Worm (Caenorhabditis elegans) whole organism, L2 larva: Measurements from ENCODE around the gene oac-32.

ENCODE experiments used
- C34F6.9 ChIP-seq: fragments of 150-350 bp; optimal IDR thresholded peaks from 2 replicates; lab custom pipeline; 2014; ENCODE audit warnings: missing biosample characterization, missing genetic modification characterization
- R02D3.7 ChIP-seq: fragments of 150-350 bp; optimal IDR thresholded peaks from 2 replicates; lab custom pipeline; 2014; ENCODE audit warnings: missing biosample characterization, missing genetic modification characterization
- Y55F3AM.14 ChIP-seq: fragments of 200-800 bp; sonication (Bioruptor generic); optimal IDR thresholded peaks from 2 replicates; lab custom pipeline; 2018; ENCODE audit warnings: mild to moderate bottlenecking, missing genetic modification characterization, missing compliant biosample characterization
- ZK546.5 ChIP-seq: sonication (generic microtip); optimal IDR thresholded peaks from 2 replicates; lab custom pipeline; 2017; ENCODE audit warnings: missing biosample characterization, missing genetic modification characterization
- alr-1 ChIP-seq: fragments of 150-350 bp; optimal IDR thresholded peaks from 2 replicates; lab custom pipeline; 2014; ENCODE audit warnings: missing biosample characterization, missing genetic modification characterization
- aly-2 ChIP-seq: fragments of 150-350 bp; optimal IDR thresholded peaks from 2 replicates; lab custom pipeline; 2014; ENCODE audit warnings: missing biosample characterization, missing genetic modification characterization
- ama-1 ChIP-seq: fragments of 150-350 bp; optimal IDR thresholded peaks from 2 replicates; lab custom pipeline; 2018; ENCODE audit warnings: inconsistent platforms
- ceh-16 ChIP-seq: fragments of 150-350 bp; optimal IDR thresholded peaks from 2 replicates; lab custom pipeline; 2014; ENCODE audit warnings: missing biosample characterization, missing genetic modification characterization
- ceh-82 ChIP-seq: fragments of 150-350 bp; optimal IDR thresholded peaks from 2 replicates; lab custom pipeline; 2014; ENCODE audit warnings: missing biosample characterization, missing genetic modification characterization
- dmd-4 ChIP-seq: sonication (generic microtip); optimal IDR thresholded peaks from 2 replicates; lab custom pipeline; 2017; ENCODE audit warnings: missing biosample characterization, missing genetic modification characterization
- elt-1 ChIP-seq: fragments of 150-350 bp; optimal IDR thresholded peaks from 2 replicates; lab custom pipeline; 2014; ENCODE audit warnings: missing biosample characterization, missing genetic modification characterization
- gmeb-1 ChIP-seq: fragments of 150-350 bp; optimal IDR thresholded peaks from 2 replicates; lab custom pipeline; 2014; ENCODE audit warnings: missing biosample characterization, missing genetic modification characterization
- lin-11 ChIP-seq: fragments of 150-350 bp; sonication (generic microtip); optimal IDR thresholded peaks from 2 replicates; lab custom pipeline; 2014; ENCODE audit warnings: missing biosample characterization, missing genetic modification characterization, inconsistent platforms, mixed read lengths
- lin-39 ChIP-seq: fragments of 150-350 bp; optimal IDR thresholded peaks from 2 replicates; lab custom pipeline; 2014; ENCODE audit warnings: missing biosample characterization, missing genetic modification reagents, missing genetic modification characterization
- mbf-1 ChIP-seq: sonication (generic microtip); optimal IDR thresholded peaks from 2 replicates; lab custom pipeline; 2017; ENCODE audit warnings: missing biosample characterization, missing genetic modification characterization
- nhr-11 ChIP-seq: fragments of 150-350 bp; optimal IDR thresholded peaks from 2 replicates; lab custom pipeline; 2014; ENCODE audit warnings: missing biosample characterization, missing genetic modification characterization
- nhr-12 ChIP-seq: fragments of 150-350 bp; optimal IDR thresholded peaks from 2 replicates; lab custom pipeline; 2014; ENCODE audit warnings: missing biosample characterization, missing genetic modification characterization
- nhr-25 ChIP-seq: fragments of 150-350 bp; sonication (generic microtip); optimal IDR thresholded peaks from 3 replicates; lab custom pipeline; 2014; ENCODE audit warnings: missing biosample characterization, missing genetic modification characterization
- nhr-77 ChIP-seq: fragments of 150-350 bp; optimal IDR thresholded peaks from 2 replicates; lab custom pipeline; 2014; ENCODE audit warnings: missing biosample characterization, missing genetic modification characterization
- sem-4 ChIP-seq: fragments of 150-350 bp; optimal IDR thresholded peaks from 2 replicates; lab custom pipeline; 2014; ENCODE audit warnings: missing biosample characterization, missing genetic modification reagents, missing genetic modification characterization
- skn-1 ChIP-seq: sonication (generic microtip); optimal IDR thresholded peaks from 2 replicates; lab custom pipeline; 2017; ENCODE audit warnings: missing biosample characterization, missing genetic modification characterization
- sma-3 ChIP-seq: sonication (generic microtip); optimal IDR thresholded peaks from 2 replicates; lab custom pipeline; 2016; ENCODE audit warnings: missing genetic modification reagents, missing genetic modification characterization, missing compliant biosample characterization
- snpc-4 ChIP-seq: fragments of 150-350 bp; optimal IDR thresholded peaks from 2 replicates; lab custom pipeline; 2014; ENCODE audit warnings: missing biosample characterization, missing genetic modification characterization
- unc-39 ChIP-seq: fragments of 150-350 bp; optimal IDR thresholded peaks from 2 replicates; lab custom pipeline; 2014; ENCODE audit warnings: missing biosample characterization, missing genetic modification characterization
- unc-55 ChIP-seq: fragments of 150-350 bp; sonication (generic microtip); optimal IDR thresholded peaks from 3 replicates; lab custom pipeline; 2014; ENCODE audit warnings: missing biosample characterization, missing genetic modification reagents, missing genetic modification characterization
- zag-1 ChIP-seq: fragments of 150-350 bp; optimal IDR thresholded peaks from 2 replicates; lab custom pipeline; 2014; ENCODE audit warnings: missing biosample characterization, missing genetic modification characterization
- ztf-1 ChIP-seq: fragments of 200-800 bp; sonication (Bioruptor generic); conservative IDR thresholded peaks from 2 replicates; pipeline ENCODE4 v1.3.6; 2022; ENCODE audit warnings: missing genetic modification characterization, missing compliant biosample characterization
- ztf-11 ChIP-seq: sonication (generic microtip); optimal IDR thresholded peaks from 2 replicates; lab custom pipeline; 2017; ENCODE audit warnings: missing biosample characterization, missing genetic modification characterization
- ztf-4 ChIP-seq: fragments of 150-350 bp; optimal IDR thresholded peaks from 2 replicates; lab custom pipeline; 2014; ENCODE audit warnings: missing biosample characterization, missing genetic modification characterization

Gene oac-32

DNA sequence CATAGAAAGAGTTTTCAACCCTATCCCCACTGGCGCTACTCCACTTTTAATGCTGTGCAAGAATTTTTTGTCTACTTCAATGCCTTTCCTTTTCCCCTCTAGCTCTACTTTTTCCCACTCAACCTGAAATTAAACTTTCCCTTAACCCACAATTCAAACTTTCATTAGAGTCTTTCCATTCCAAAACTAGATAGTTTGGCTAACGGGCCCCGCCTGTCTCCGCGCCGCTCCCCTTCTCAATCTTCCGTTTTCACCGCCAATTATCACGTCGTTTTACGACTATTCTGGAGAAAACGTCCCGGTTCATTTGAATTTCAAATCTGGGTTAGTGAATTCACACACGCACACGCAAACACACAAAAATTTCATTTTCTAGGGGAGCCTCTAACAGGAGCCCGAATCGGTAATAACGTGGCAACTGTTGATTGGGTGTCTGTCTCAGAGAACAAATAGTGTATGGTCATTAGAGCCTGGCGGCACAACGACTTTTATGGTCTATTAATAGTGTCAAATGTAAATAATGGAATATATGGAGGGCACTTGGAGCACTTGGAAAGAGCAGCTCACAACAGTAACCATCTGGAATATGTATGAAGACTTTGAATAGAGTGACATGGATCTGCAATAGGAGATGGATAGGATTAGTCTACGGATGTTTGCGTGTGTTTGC, 24.3 kb upstream of the oac-32 start:
- TF ChIP-seq gmeb-1 (tag; lab: Kevin White, UChicago) (no peak), nhr-25 (tag; lab: Kevin White, UChicago) (no peak), ceh-82 (tag; lab: Kevin White, UChicago) (no peak), elt-1 (tag; lab: Kevin White, UChicago) (no peak), lin-11 (no peak), mbf-1 (no peak), nhr-11 (tag; lab: Kevin White, UChicago) (no peak), dmd-4 (no peak), unc-55 (no peak), Y55F3AM.14 (GFP tag; lab: Kevin White, UChicago) (no peak), ama-1 (lab: Kevin White, UChicago) (no peak)
- TF ChIP-seq, all 48 proteins: peak for 0

DNA sequence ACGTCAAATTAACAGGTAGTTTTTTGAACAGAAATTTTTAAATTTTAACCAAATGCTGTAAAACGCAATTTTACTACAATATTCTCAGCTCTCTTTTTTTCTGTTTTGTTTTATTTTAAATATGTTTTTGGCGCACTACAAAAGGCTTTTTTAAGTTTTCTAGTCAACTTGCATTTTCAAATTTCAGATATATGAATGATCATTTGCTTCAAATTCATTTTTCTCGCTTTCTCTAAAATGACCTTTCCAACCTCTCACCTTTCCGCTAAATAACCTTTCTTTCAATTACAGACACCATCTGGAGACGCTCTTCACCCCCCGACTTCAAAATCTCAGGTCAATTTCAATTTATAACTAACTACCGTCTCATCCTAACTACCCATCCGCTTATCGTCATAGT, 21.2 kb upstream of the oac-32 start, which contains the start of gene cdc-25.2:
TSS of gene cdc-25.2 (plus strand) at position 301 of the 400 bp plus-strand sequence.
- no peak for TF ChIP-seq nhr-12 (tag; lab: Kevin White, UChicago)
- no peak for TF ChIP-seq unc-39
- no peak for TF ChIP-seq ztf-11 (tag; lab: Kevin White, UChicago)
- TF ChIP-seq unc-55, result no peak
- peak; percentile 59 for TF ChIP-seq ceh-16 (tag; lab: Kevin White, UChicago)
- TF ChIP-seq ZK546.5, result no peak
- TF ChIP-seq, all 48 proteins: peak for 1

ce11 chrV:1558113-1558512, 12.5 kb upstream of the oac-32 start:
- TF ChIP-seq dmd-4, result no peak
- TF ChIP-seq Y55F3AM.14 (GFP tag; lab: Kevin White, UChicago), result no peak
- TF ChIP-seq skn-1 (tag; lab: Kevin White, UChicago), result no peak
- no peak for TF ChIP-seq aly-2 (tag; lab: Kevin White, UChicago)
- TF ChIP-seq zag-1 (tag; lab: Kevin White, UChicago), result no peak
- TF ChIP-seq nhr-25 (tag; lab: Kevin White, UChicago), result no peak
- TF ChIP-seq ama-1 (lab: Kevin White, UChicago), result no peak
- no peak for TF ChIP-seq elt-1 (tag; lab: Kevin White, UChicago)
- TF ChIP-seq lin-39 (tag; lab: Kevin White, UChicago), result no peak

- TF ChIP-seq sem-4 (tag; lab: Kevin White, UChicago), result no peak
- TF ChIP-seq R02D3.7 (tag; lab: Kevin White, UChicago), result no peak
- TF ChIP-seq ztf-4, result no peak
- no peak for TF ChIP-seq alr-1 (tag; lab: Kevin White, UChicago)
- TF ChIP-seq sma-3 (GFP tag; lab: Kevin White, UChicago), result no peak
- TF ChIP-seq nhr-25 (tag; lab: Kevin White, UChicago), result no peak
- no peak for TF ChIP-seq nhr-77
Observed at ce11 chrV:1555072-1555471, 9.5 kb upstream of the oac-32 start.

DNA sequence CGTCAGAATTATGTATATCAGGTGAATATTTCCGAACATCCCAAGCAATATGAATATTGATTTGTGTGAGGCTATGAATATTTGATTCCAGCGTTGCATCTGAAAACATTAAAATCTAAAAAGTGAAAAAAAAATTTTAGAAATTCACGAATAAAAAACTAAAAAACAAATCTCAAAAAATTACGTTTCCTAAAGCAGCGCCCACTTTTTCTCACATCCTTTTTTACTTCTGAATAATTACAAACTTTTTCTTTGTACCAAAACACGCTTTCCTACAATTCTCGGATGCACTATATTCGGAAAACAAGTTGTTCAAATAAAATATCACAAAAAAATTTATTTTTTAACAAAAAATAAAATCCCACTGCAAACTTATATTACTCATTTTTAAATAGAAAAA, 7.4 kb upstream of the oac-32 start, which contains the start of gene srsx-8:
TSS of gene srsx-8 (minus strand) at position 101 of the 400 bp plus-strand sequence.
- TF ChIP-seq ztf-1 (GFP tag; lab: Robert Waterston, UW), result no peak
- TF ChIP-seq ama-1 (lab: Kevin White, UChicago), result no peak
- no peak for TF ChIP-seq sem-4 (tag; lab: Kevin White, UChicago)
- no peak for TF ChIP-seq C34F6.9 (tag; lab: Kevin White, UChicago)
- TF ChIP-seq zag-1 (tag; lab: Kevin White, UChicago), result no peak
- no peak for TF ChIP-seq snpc-4 (tag; lab: Kevin White, UChicago)

- TF ChIP-seq lin-11, result no peak
- no peak for TF ChIP-seq ceh-16 (tag; lab: Kevin White, UChicago)
- TF ChIP-seq zag-1 (tag; lab: Kevin White, UChicago), result no peak
- no peak for TF ChIP-seq C34F6.9 (tag; lab: Kevin White, UChicago)
Observed at ce11 chrV:1551143-1551542, 5.6 kb upstream of the oac-32 start.

ce11 chrV:1550697-1551096, 5.1 kb upstream of the oac-32 start:
- TF ChIP-seq C34F6.9 (tag; lab: Kevin White, UChicago), result no peak
